Fruit fly (Drosophila melanogaster) whole organism: ENCODE results near the gene CG2608.

Experiments
- CG8478 ChIP-seq: fragments of >200 bp; optimal IDR thresholded peaks from 2 replicates; lab custom pipeline; 2018; ENCODE audit warnings: inconsistent platforms
- Dll ChIP-seq: fragments of >200 bp; optimal IDR thresholded peaks from 2 replicates; lab custom pipeline; 2017
- EcR ChIP-seq, 2 experiments: fragments of >200 bp; optimal IDR thresholded peaks; 2 replicates each; lab custom pipeline; 2017; ENCODE audit warnings: missing biosample characterization in 2 of 2, missing genetic modification characterization in 2 of 2, missing genetic modification reagents in 2 of 2
- pan ChIP-seq: fragments of >200 bp; optimal IDR thresholded peaks from 2 replicates; lab custom pipeline; 2017
- psq ChIP-seq: fragments of >200 bp; optimal IDR thresholded peaks from 2 replicates; lab custom pipeline; 2017
- usp ChIP-seq: fragments of >200 bp; optimal IDR thresholded peaks from 2 replicates; lab custom pipeline; 2017; ENCODE audit warnings: missing biosample characterization, missing genetic modification characterization, mixed read lengths

Gene CG2608

DNA sequence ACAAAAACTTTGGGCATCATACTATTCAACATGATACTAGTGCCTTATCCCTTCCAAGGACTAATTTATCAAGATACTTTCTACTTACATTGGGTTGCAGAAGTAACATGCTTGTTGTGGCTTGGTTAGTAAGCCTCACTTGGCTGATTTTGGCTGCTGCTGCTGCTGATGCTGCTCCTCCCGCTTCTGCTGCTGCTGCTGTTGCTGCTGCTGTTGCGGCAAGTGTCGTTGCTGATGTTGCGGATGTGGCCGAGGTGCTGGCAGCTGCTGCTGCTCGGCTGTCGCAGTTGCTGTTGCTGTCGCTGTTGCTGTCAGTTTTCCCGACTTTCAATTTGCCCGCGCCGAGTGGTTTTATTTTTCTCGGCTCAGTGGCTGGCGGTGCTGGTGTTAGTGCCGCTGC is 44.4 kb downstream of the CG2608 start:
- TF ChIP-seq psq (lab: Kevin White, UChicago) (no peak), Dll (lab: Kevin White, UChicago) (no peak), CG8478 (lab: Kevin White, UChicago) (no peak)

DNA sequence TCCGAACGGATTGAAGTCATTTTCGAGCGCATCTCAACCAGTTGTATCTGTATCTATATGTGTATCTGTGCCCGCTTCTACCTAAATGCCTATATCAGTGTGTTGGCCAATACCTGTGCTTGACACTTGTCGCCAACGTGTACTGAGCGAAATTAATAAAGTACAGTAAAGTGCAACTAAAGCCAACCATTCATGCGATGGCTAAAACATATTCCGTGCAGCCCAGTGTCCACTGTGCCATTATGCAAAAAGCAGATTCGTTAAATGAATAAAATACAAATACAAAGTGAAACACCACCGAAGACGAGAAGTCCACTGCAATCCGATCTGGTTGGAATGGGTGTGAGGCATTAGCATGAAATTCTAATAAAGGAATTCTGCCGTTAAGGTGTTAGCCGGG is 49.4 kb downstream of the CG2608 start:
- TF ChIP-seq CG8478 (lab: Kevin White, UChicago) (no peak), pan (lab: Kevin White, UChicago) (no peak), psq (lab: Kevin White, UChicago) (no peak), usp (GFP tag; lab: Kevin White, UChicago) (no peak), Dll (lab: Kevin White, UChicago) (no peak), EcR (GFP tag; optimal IDR thresholded peaks at IDR 0.05; lab: Kevin White, UChicago) (no peak)
